Worm (Caenorhabditis elegans) whole organism, L2 larva: Measurements from ENCODE around the gene fbxc-24.

Experiments
- ama-1 ChIP-seq: fragments of 150-350 bp; optimal IDR thresholded peaks from 2 replicates; lab custom pipeline; 2018; ENCODE audit warnings: inconsistent platforms
- blmp-1 ChIP-seq: sonication (generic microtip); optimal IDR thresholded peaks from 2 replicates; lab custom pipeline; 2017; ENCODE audit warnings: missing genetic modification characterization, mild to moderate bottlenecking, missing compliant biosample characterization, antibody characterized with exemption, moderate library complexity; ENCODE audit not compliant: insufficient read depth
- ceh-82 ChIP-seq: fragments of 150-350 bp; optimal IDR thresholded peaks from 2 replicates; lab custom pipeline; 2014; ENCODE audit warnings: missing biosample characterization, missing genetic modification characterization
- egl-27 ChIP-seq: sonication (generic microtip); optimal IDR thresholded peaks from 3 replicates; lab custom pipeline; 2017; ENCODE audit warnings: missing biosample characterization, missing genetic modification reagents, missing genetic modification characterization
- nhr-237 ChIP-seq: fragments of 150-350 bp; optimal IDR thresholded peaks from 2 replicates; lab custom pipeline; 2014; ENCODE audit warnings: missing biosample characterization, missing genetic modification characterization
- unc-39 ChIP-seq: fragments of 150-350 bp; optimal IDR thresholded peaks from 2 replicates; lab custom pipeline; 2014; ENCODE audit warnings: missing biosample characterization, missing genetic modification characterization
- ztf-11 ChIP-seq: sonication (generic microtip); optimal IDR thresholded peaks from 2 replicates; lab custom pipeline; 2017; ENCODE audit warnings: missing biosample characterization, missing genetic modification characterization

DNA sequence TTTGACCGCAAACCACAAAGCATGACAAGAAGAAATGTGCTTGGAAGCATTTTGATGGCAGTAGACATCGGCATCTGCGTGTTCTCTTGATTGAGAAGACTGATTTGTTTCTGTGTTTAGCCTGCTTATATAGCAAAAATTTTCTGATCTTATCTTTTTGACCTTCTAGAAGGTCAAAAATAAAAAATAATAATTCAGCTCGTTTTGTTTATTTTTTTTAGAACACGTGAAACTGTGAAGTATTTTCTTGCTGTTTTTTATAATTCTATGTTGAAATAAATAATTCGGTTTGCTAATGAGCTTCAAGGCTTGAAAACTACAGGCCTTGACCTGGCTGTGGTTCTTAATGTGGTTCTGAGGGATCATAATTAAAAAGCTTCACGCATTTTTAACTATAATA, 17.9 kb upstream of the fbxc-24 start, which contains the start of gene R07C3.13:
- TF ChIP-seq blmp-1 (tag; lab: Kevin White, UChicago): no peak
- TF ChIP-seq unc-39 (tag; lab: Kevin White, UChicago): no peak
- no peak for TF ChIP-seq egl-27 (tag; lab: Kevin White, UChicago)
- no peak for TF ChIP-seq ama-1 (lab: Kevin White, UChicago)
- no peak for TF ChIP-seq ceh-82 (tag; lab: Kevin White, UChicago)
- TF ChIP-seq nhr-237 (tag; lab: Kevin White, UChicago): no peak
- TF ChIP-seq ztf-11 (tag; lab: Kevin White, UChicago): no peak
